Fruit fly (Drosophila melanogaster): ENCODE results near the gene Nhe1.

Nhe1 gene

dm6 chr2L:66369-67278, 39.9 kb downstream of the Nhe1 start, which contains the start of gene dbr (continued):
- TF ChIP-seq Sry-β (GFP tag; optimal IDR thresholded peaks at IDR 0.05) (no peak), cg (GFP tag; optimal IDR thresholded peaks at IDR 0.05) (peak; percentile 100), mirr (GFP tag; optimal IDR thresholded peaks at IDR 0.05) (peak; percentile 81), CG10321 (GFP tag; IDR thresholded peaks at IDR 0.05) (no peak), ATbp (GFP tag; optimal IDR thresholded peaks at IDR 0.05) (peak; percentile 9), ash1 (GFP tag; optimal IDR thresholded peaks at IDR 0.05) (peak; percentile 62), CG4404 (GFP tag; IDR thresholded peaks at IDR 0.05) (no peak), CG9932 (GFP tag; IDR thresholded peaks at IDR 0.05) (no peak), Max (GFP tag; optimal IDR thresholded peaks at IDR 0.05) (no peak), CG7987 (GFP tag; optimal IDR thresholded peaks at IDR 0.05) (peak; percentile 27), CG6689 (GFP tag; IDR thresholded peaks at IDR 0.05) (no peak), NC2α (GFP tag; optimal IDR thresholded peaks at IDR 0.05) (no peak), grau (tag; optimal IDR thresholded peaks at IDR 0.05) (peak; percentile 8), CG2678 (tag; optimal IDR thresholded peaks at IDR 0.05) (peak; percentile 50), CG18262 (tag; optimal IDR thresholded peaks at IDR 0.05) (peak; percentile 1), D (optimal IDR thresholded peaks at IDR 0.05) (peak; percentile 8), D (GFP tag; optimal IDR thresholded peaks at IDR 0.05) (peak; percentile 25), CG17829 (tag; optimal IDR thresholded peaks at IDR 0.05) (peak; percentile 37), Dbx (GFP tag; IDR thresholded peaks at IDR 0.05) (peak; percentile 35; the same call in 1 of the 3 replicates), CG32767 (GFP tag; IDR thresholded peaks at IDR 0.05) (no peak), sug (tag; optimal IDR thresholded peaks at IDR 0.05) (peak; percentile 59), Sox102F (GFP tag; optimal IDR thresholded peaks at IDR 0.05) (no peak), CG10462 (GFP tag; optimal IDR thresholded peaks at IDR 0.05) (no peak), bowl (GFP tag; IDR thresholded peaks at IDR 0.05) (no peak), CG13624 (GFP tag; optimal IDR thresholded peaks at IDR 0.05) (peak; percentile 80), yki (optimal IDR thresholded peaks at IDR 0.05) (peak; percentile 0), CG13894 (tag; optimal IDR thresholded peaks at IDR 0.05) (peak; percentile 91), CG17361 (GFP tag; IDR thresholded peaks at IDR 0.05) (peak; percentile 28; the same call in 1 of the 3 replicates), gcm2 (GFP tag; optimal IDR thresholded peaks at IDR 0.05) (peak; percentile 23), CG6765 (GFP tag; optimal IDR thresholded peaks at IDR 0.05) (peak; percentile 33), Rfx (GFP tag; IDR thresholded peaks at IDR 0.05) (peak; percentile 52; the same call in 1 of the 2 replicates), Lpt (GFP tag; optimal IDR thresholded peaks at IDR 0.05) (peak; percentile 86), knrl (GFP tag; IDR thresholded peaks at IDR 0.05; ENCODE audit: partially characterized antibody) (0 out of 3 replicates have a peak, but pooled peaks have one; percentile 11), jigr1 (GFP tag; IDR thresholded peaks at IDR 0.05) (no peak), trh (GFP tag; optimal IDR thresholded peaks at IDR 0.05) (no peak), row (GFP tag; IDR thresholded peaks at IDR 0.05) (peak; percentile 15; the same call in 1 of the 3 replicates), CG34376 (GFP tag; optimal IDR thresholded peaks at IDR 0.05) (peak; percentile 59), bab2 (GFP tag; optimal IDR thresholded peaks at IDR 0.05) (no peak), CG11398 (GFP tag; optimal IDR thresholded peaks at IDR 0.05) (no peak), HmgZ (tag; optimal IDR thresholded peaks at IDR 0.05) (peak; percentile 68), so (GFP tag; IDR thresholded peaks at IDR 0.05) (peak; percentile 35; the same call in 1 of the 3 replicates), CG4328 (GFP tag; optimal IDR thresholded peaks at IDR 0.05) (peak; percentile 33), CG7357 (GFP tag; IDR thresholded peaks at IDR 0.05) (no peak), CG3726 (GFP tag; IDR thresholded peaks at IDR 0.05) (no peak), CG1832 (GFP tag; optimal IDR thresholded peaks at IDR 0.05) (no peak), Tbp (GFP tag; optimal IDR thresholded peaks at IDR 0.05) (no peak), CG14667 (GFP tag; IDR thresholded peaks at IDR 0.05) (no peak), stc (GFP tag; IDR thresholded peaks at IDR 0.05) (no peak), hbn (GFP tag; IDR thresholded peaks at IDR 0.05; ENCODE audit: partially characterized antibody) (peak; percentile 26; the same call in 1 of the 2 replicates), CG8281 (tag; optimal IDR thresholded peaks at IDR 0.05) (no peak)

All from whole organism, embryonic.